Worm (Caenorhabditis elegans): Measurements from ENCODE around the gene nhr-84.

DNA sequence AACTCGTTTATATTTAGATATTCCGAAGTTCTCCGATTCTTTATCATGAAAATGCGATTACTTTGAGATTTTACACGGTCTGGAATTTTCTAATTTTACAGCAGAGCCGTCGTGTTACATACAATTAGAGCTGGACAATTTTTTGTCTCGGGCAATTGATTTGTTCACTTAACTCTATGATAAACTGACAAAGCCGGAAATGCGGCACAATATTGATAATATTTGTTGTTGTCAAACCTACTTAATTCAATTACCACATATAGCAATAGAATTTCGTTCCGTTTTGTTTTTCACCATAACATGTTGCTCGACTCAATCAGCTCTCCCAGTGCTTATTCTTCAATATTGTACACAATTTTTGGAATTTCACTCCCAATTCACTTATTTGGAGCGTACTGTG lies 16.4 kb downstream of the nhr-84 start, which contains the start of gene srh-299:
- no peak for TF ChIP-seq snpc-4 (tag; optimal IDR thresholded peaks at IDR 0.05)
- TF ChIP-seq sptf-1 (tag; optimal IDR thresholded peaks at IDR 0.05): no peak
- TF ChIP-seq nhr-12 (tag; optimal IDR thresholded peaks at IDR 0.05): no peak
- no peak for TF ChIP-seq elt-1 (tag; optimal IDR thresholded peaks at IDR 0.05; ENCODE audit: borderline replicate concordance, insufficient read depth)
- TF ChIP-seq unc-39 (tag; optimal IDR thresholded peaks at IDR 0.05): no peak
- TF ChIP-seq zip-8 (tag; optimal IDR thresholded peaks at IDR 0.05): no peak

All from whole organism, mixed stage, embryonic.